Fruit fly (Drosophila melanogaster): ENCODE measurements around the gene Arf1.

The Arf1 gene

DNA sequence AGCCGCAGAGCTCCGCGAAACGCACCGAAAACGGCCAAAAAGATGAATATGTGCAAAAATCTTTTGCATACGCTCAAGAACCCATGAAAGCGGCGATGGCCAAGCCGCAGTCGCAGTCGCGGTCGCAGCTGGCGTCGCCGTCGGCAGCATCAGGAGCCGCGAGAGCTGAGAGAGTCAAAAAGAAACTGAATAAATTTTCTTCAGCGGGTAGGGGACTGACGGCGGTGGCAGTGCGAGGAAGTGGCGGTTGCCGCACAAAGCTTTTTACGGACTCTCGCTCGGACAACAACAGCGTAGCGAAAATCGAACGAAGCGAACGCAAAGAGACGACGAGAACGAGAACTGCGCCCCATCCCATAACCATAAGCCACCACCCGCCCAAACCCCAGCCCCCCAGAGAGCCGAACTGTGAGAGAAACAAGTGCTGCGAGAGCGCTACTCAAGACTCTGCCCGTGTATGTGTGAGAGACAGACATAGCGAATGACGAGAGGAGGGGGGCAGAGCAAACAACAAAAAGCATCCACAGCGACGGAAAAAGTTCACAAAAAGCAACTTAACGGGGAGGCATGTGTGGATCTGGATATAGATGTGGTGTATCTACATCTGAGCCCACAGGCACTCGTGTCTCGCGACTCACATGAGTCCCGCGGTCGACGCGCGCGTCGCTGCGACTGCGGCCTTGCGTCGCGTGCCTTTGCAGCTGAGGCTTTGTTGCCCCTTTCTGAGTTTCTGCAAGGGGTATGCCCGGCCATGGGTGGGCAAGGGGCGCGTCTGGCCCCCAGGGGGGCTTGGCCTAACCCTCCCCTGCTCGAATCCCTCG is 36.7 kb downstream of the Arf1 start, which contains the start of gene jim (continued):
- peak; percentile 6 for TF ChIP-seq CG17385 (GFP tag; optimal IDR thresholded peaks at IDR 0.05)
- no peak for TF ChIP-seq CG10565 (GFP tag; optimal IDR thresholded peaks at IDR 0.05)
- no peak for TF ChIP-seq gt (GFP tag; IDR thresholded peaks at IDR 0.05)
- TF ChIP-seq gce (GFP tag; IDR thresholded peaks at IDR 0.05): no peak
- no peak for TF ChIP-seq ac (GFP tag; optimal IDR thresholded peaks at IDR 0.05)
- TF ChIP-seq CoRest (tag; optimal IDR thresholded peaks at IDR 0.05): no peak
- peak; percentile 59; the same call in 1 of the 2 replicates for TF ChIP-seq CG32767 (GFP tag; IDR thresholded peaks at IDR 0.05)
- TF ChIP-seq Deaf1 (tag; optimal IDR thresholded peaks at IDR 0.05): peak; percentile 91
- peak; percentile 77 for TF ChIP-seq Med (GFP tag)
- no peak for TF ChIP-seq tx (GFP tag; optimal IDR thresholded peaks at IDR 0.05)
- no peak for TF ChIP-seq CG18764 (GFP tag; optimal IDR thresholded peaks at IDR 0.05)
- peak; percentile 11 for TF ChIP-seq zfh2 (GFP tag; optimal IDR thresholded peaks at IDR 0.05)
- no peak for TF ChIP-seq kay (GFP tag; optimal IDR thresholded peaks at IDR 0.05)
- TF ChIP-seq CG34422 (GFP tag; IDR thresholded peaks at IDR 0.05): peak; percentile 29; the same call in 1 of the 3 replicates
- no peak for TF ChIP-seq Chrac-16 (GFP tag; optimal IDR thresholded peaks at IDR 0.05)
- TF ChIP-seq bsh (GFP tag; optimal IDR thresholded peaks at IDR 0.05): peak in 1 of 2 experiments; percentile 63
- TF ChIP-seq CG2889 (GFP tag; IDR thresholded peaks at IDR 0.05): no peak
- peak; percentile 29; the same call in 1 of the 3 replicates for TF ChIP-seq dysf (GFP tag; IDR thresholded peaks at IDR 0.05)
- no peak for TF ChIP-seq CG1603 (tag; optimal IDR thresholded peaks at IDR 0.05)
- peak; percentile 23; the same call in 1 of the 2 replicates for TF ChIP-seq slbo (GFP tag; IDR thresholded peaks at IDR 0.05)
- no peak for TF ChIP-seq GATAe (GFP tag; conservative IDR thresholded peaks at IDR 0.05)
- TF ChIP-seq CG11456 (GFP tag; IDR thresholded peaks at IDR 0.05): 0 out of 3 replicates have a peak, but pooled peaks have one; percentile 14
- TF ChIP-seq Atf6 (GFP tag; IDR thresholded peaks at IDR 0.05): peak; percentile 32; the same call in 1 of the 2 replicates
- TF ChIP-seq CG17186 (GFP tag; optimal IDR thresholded peaks at IDR 0.05): no peak
- peak; percentile 71 for TF ChIP-seq vvl (GFP tag; IDR thresholded peaks at IDR 0.05)
- TF ChIP-seq CG14441 (GFP tag; IDR thresholded peaks at IDR 0.05): no peak
- no peak for TF ChIP-seq gcm2 (GFP tag; optimal IDR thresholded peaks at IDR 0.05)
- TF ChIP-seq HLH4C (GFP tag; IDR thresholded peaks at IDR 0.05; ENCODE audit: partially characterized antibody): 0 out of 3 replicates have a peak, but pooled peaks have one; percentile 49

DNA sequence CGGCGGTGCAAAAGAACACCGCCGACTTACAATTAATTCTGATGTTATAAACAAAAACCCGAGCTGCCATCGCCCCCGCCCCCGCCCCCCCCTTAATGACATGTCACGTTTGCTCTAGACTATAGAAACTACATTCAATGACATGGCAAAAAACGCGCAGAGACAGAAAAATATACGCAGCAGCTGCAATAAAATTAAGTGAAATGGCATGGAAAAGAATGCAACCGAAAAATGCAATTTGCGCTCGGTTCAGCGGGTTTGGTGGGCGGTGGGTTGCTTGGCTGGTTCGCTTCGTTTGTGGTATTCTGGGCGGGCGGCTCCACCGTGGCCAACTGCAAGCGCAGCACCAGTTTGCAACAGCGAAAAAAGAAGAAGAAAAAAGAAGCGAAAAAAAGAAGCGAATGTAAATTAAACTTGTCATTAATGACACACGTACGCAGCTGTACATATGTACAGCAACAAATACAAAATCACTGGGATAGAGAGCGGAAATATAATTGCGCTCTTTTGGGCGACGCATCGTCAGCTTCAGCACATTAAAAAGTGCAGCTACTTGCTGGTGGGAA is 41.8 kb downstream of the Arf1 start:
- no peak for TF ChIP-seq pan (optimal IDR thresholded peaks at IDR 0.05)
- peak in 1 of 2 experiments; percentile 18 for TF ChIP-seq pan (GFP tag; optimal IDR thresholded peaks at IDR 0.05 in 1 of 2, IDR thresholded peaks at IDR 0.05 in 1 of 2)
- peak; percentile 16 for TF ChIP-seq Hr39 (optimal IDR thresholded peaks at IDR 0.05)
- no peak for TF ChIP-seq CG9817 (tag; optimal IDR thresholded peaks at IDR 0.05)
- TF ChIP-seq CG8290 (GFP tag; optimal IDR thresholded peaks at IDR 0.05): no peak
- TF ChIP-seq CG8290 (tag; optimal IDR thresholded peaks at IDR 0.05): no peak

DNA sequence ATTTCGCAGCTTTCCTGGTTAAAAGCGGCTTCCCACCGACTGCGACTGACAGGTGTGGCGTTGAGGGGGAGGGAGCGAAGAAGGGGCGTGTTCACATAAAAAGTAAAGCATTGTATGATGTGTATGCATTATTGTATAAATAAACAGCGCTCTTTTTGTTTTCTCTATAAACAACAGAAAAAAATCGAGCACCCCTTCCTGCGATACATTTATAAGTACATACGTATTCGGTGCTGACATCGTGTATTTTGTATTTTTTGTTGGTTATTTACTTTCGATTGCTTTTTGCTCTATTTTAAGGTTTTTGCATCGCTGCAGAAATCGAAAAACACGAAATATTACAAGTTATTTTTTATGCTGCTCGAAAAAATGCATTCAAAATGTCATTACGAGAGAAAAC is 45.8 kb downstream of the Arf1 start:
- TF ChIP-seq CG3407 (GFP tag; optimal IDR thresholded peaks at IDR 0.05) (no peak), nom (GFP tag; optimal IDR thresholded peaks at IDR 0.05) (peak; percentile 8), CG11560 (tag; IDR thresholded peaks at IDR 0.05) (no peak), ewg (GFP tag; optimal IDR thresholded peaks at IDR 0.05) (no peak), CG14441 (GFP tag; IDR thresholded peaks at IDR 0.05) (no peak), CG33213 (GFP tag; optimal IDR thresholded peaks at IDR 0.05) (no peak), Trl (optimal IDR thresholded peaks at IDR 0.05) (peak in 1 of 2 experiments; percentile 3), Trl (GFP tag; optimal IDR thresholded peaks at IDR 0.05) (no peak), salm (tag; optimal IDR thresholded peaks at IDR 0.05) (no peak), Dad (GFP tag; optimal IDR thresholded peaks at IDR 0.05) (no peak)

Measured in whole organism, embryonic.